Worm (Caenorhabditis elegans): ENCODE measurements around the gene F44B9.8.

ce11 chrIII:8027942-8028341, 1.5 kb downstream of the F44B9.8 start, which contains the start of gene mdt-30:
- TF ChIP-seq elt-3 (tag; optimal IDR thresholded peaks at IDR 0.05) (no peak), nhr-237 (tag; optimal IDR thresholded peaks at IDR 0.05) (no peak), snpc-4 (tag; optimal IDR thresholded peaks at IDR 0.05) (no peak), mep-1 (tag; optimal IDR thresholded peaks at IDR 0.05) (no peak), unc-62 (GFP tag; optimal IDR thresholded peaks at IDR 0.05) (no peak), lsy-2 (tag; optimal IDR thresholded peaks at IDR 0.05) (no peak), nhr-12 (tag; optimal IDR thresholded peaks at IDR 0.05) (no peak), unc-120 (tag; optimal IDR thresholded peaks at IDR 0.05; ENCODE audit: poor library complexity, severe bottlenecking) (no peak), mab-5 (tag; optimal IDR thresholded peaks at IDR 0.05) (no peak), ceh-43 (GFP tag; optimal IDR thresholded peaks at IDR 0.05) (no peak), elt-1 (tag; optimal IDR thresholded peaks at IDR 0.05; ENCODE audit: borderline replicate concordance, insufficient read depth) (no peak), nhr-76 (tag; optimal IDR thresholded peaks at IDR 0.05) (no peak)

Measured in whole organism, mixed stage, embryonic.